Fruit fly (Drosophila melanogaster): ENCODE measurements around the gene CG3345.

CG3345 gene

dm6 chr2L:309812-310431, 41.0 kb downstream of the CG3345 start (continued):
- TF ChIP-seq CG8290 (GFP tag; optimal IDR thresholded peaks at IDR 0.05) (no peak), CG8290 (tag; optimal IDR thresholded peaks at IDR 0.05) (peak in 1 of 2 experiments; percentile 8), ssp (GFP tag; IDR thresholded peaks at IDR 0.05) (no peak), vvl (GFP tag; IDR thresholded peaks at IDR 0.05) (no peak; the same call in 1 of the 2 replicates), CG1603 (tag; optimal IDR thresholded peaks at IDR 0.05) (no peak), wdn (GFP tag; IDR thresholded peaks at IDR 0.05) (no peak), CG9215 (GFP tag; IDR thresholded peaks at IDR 0.05) (no peak), MTF-1 (GFP tag; optimal IDR thresholded peaks at IDR 0.05; ENCODE audit: borderline replicate concordance) (no peak), Aef1 (GFP tag; IDR thresholded peaks at IDR 0.05) (peak; percentile 42; the same call in 1 of the 3 replicates), schlank (tag; optimal IDR thresholded peaks at IDR 0.05) (no peak), Hr78 (GFP tag; optimal IDR thresholded peaks at IDR 0.05) (no peak), fd102C (GFP tag; optimal IDR thresholded peaks at IDR 0.05) (no peak), Scr (GFP tag; IDR thresholded peaks at IDR 0.05; ENCODE audit: partially characterized antibody) (no peak), CG12744 (GFP tag; optimal IDR thresholded peaks at IDR 0.05) (no peak), Lhr (GFP tag; optimal IDR thresholded peaks at IDR 0.05) (no peak), Opbp (GFP tag; IDR thresholded peaks at IDR 0.05; ENCODE audit: partially characterized antibody) (no peak), D19A (tag; optimal IDR thresholded peaks at IDR 0.05) (no peak), CG6689 (GFP tag; IDR thresholded peaks at IDR 0.05) (no peak), CG8924 (tag; optimal IDR thresholded peaks at IDR 0.05) (no peak), Abd-B (GFP tag; optimal IDR thresholded peaks at IDR 0.05) (no peak), slp2 (GFP tag; optimal IDR thresholded peaks at IDR 0.05) (no peak), grn (GFP tag; optimal IDR thresholded peaks at IDR 0.05) (no peak), Doc3 (GFP tag; IDR thresholded peaks at IDR 0.05; ENCODE audit: partially characterized antibody) (no peak), HLH4C (GFP tag; IDR thresholded peaks at IDR 0.05; ENCODE audit: partially characterized antibody) (no peak), dati (GFP tag; IDR thresholded peaks at IDR 0.05) (no peak), org-1 (GFP tag; optimal IDR thresholded peaks at IDR 0.05) (no peak), CG14710 (tag; optimal IDR thresholded peaks at IDR 0.05) (no peak), Med (GFP tag) (peak; percentile 46), B-H1 (GFP tag; IDR thresholded peaks at IDR 0.05) (no peak), hbn (GFP tag; IDR thresholded peaks at IDR 0.05; ENCODE audit: partially characterized antibody) (0 out of 2 replicates have a peak, but pooled peaks have one; percentile 23), dm (GFP tag; optimal IDR thresholded peaks at IDR 0.05) (no peak), chn (GFP tag; optimal IDR thresholded peaks at IDR 0.05) (no peak), otp (GFP tag; IDR thresholded peaks at IDR 0.05) (peak; percentile 18; the same call in 1 of the 3 replicates), Lim3 (GFP tag; IDR thresholded peaks at IDR 0.05) (no peak), Hmx (GFP tag; optimal IDR thresholded peaks at IDR 0.05) (no peak), Ssrp (tag; optimal IDR thresholded peaks at IDR 0.05) (no peak), CG34376 (GFP tag; optimal IDR thresholded peaks at IDR 0.05) (peak; percentile 39), usp (GFP tag; optimal IDR thresholded peaks at IDR 0.05) (no peak), CG6765 (GFP tag; optimal IDR thresholded peaks at IDR 0.05) (no peak), CG10431 (GFP tag; optimal IDR thresholded peaks at IDR 0.05) (no peak), Drgx (GFP tag; IDR thresholded peaks at IDR 0.05) (peak; percentile 27; the same call in 1 of the 2 replicates), zen2 (GFP tag; IDR thresholded peaks at IDR 0.05; ENCODE audit: partially characterized antibody) (0 out of 3 replicates have a peak, but pooled peaks have one; percentile 26), Dfd (GFP tag; optimal IDR thresholded peaks at IDR 0.05) (no peak), crc (GFP tag; optimal IDR thresholded peaks at IDR 0.05) (no peak), CG10543 (GFP tag; optimal IDR thresholded peaks at IDR 0.05) (peak; percentile 28), caup (GFP tag; optimal IDR thresholded peaks at IDR 0.05; ENCODE audit: severe bottlenecking) (no peak), twi (tag; optimal IDR thresholded peaks at IDR 0.05) (no peak), CG14014 (GFP tag; IDR thresholded peaks at IDR 0.05) (no peak), Usf (GFP tag; optimal IDR thresholded peaks at IDR 0.05) (no peak), CG5245 (GFP tag; optimal IDR thresholded peaks at IDR 0.05) (no peak)
